Worm (Caenorhabditis elegans) whole organism, midembryonic: Measurements from ENCODE around the gene dis-3.

Experiments used
- T22C8.4 ChIP-seq: fragments of 200-800 bp; sonication (Bioruptor generic); IDR thresholded peaks from 2 replicates; pipeline ENCODE4 v1.3.6; 2022; ENCODE audit warnings: missing genetic modification characterization, missing compliant biosample characterization
- cog-1 ChIP-seq: sonication (generic microtip); optimal IDR thresholded peaks from 2 replicates; lab custom pipeline; 2016; ENCODE audit warnings: missing genetic modification characterization, missing compliant biosample characterization
- klf-2 ChIP-seq: fragments of 200-800 bp; sonication (Bioruptor generic); conservative IDR thresholded peaks from 2 replicates; pipeline ENCODE4 v1.3.6; 2022; ENCODE audit warnings: missing genetic modification reagents, missing genetic modification characterization, missing compliant biosample characterization
- ref-1 ChIP-seq: fragments of 200-800 bp; sonication (Bioruptor generic); conservative IDR thresholded peaks from 2 replicates; pipeline ENCODE4 v1.3.6; 2022; ENCODE audit warnings: missing genetic modification reagents, missing genetic modification characterization, missing compliant biosample characterization
- ztf-23 ChIP-seq: fragments of 200-800 bp; sonication (Bioruptor generic); IDR thresholded peaks from 2 replicates; pipeline ENCODE4 v1.3.6; 2022; ENCODE audit warnings: missing genetic modification reagents, missing genetic modification characterization, missing compliant biosample characterization

ce11 chrIV:10096881-10097280 is at the start of gene dis-3:
- TF ChIP-seq cog-1 (no peak), klf-2 (GFP tag; lab: Robert Waterston, UW) (no peak), ztf-23 (no peak), ref-1 (no peak), T22C8.4 (GFP tag; lab: Robert Waterston, UW) (no peak)
